Worm (Caenorhabditis elegans) whole organism, L2 larva: ENCODE results near the gene abu-5.

Source experiments
- aly-2 ChIP-seq: fragments of 150-350 bp; optimal IDR thresholded peaks from 2 replicates; lab custom pipeline; 2014; ENCODE audit warnings: missing biosample characterization, missing genetic modification characterization
- egl-27 ChIP-seq: sonication (generic microtip); optimal IDR thresholded peaks from 3 replicates; lab custom pipeline; 2017; ENCODE audit warnings: missing biosample characterization, missing genetic modification reagents, missing genetic modification characterization
- lin-13 ChIP-seq: fragments of 150-350 bp; optimal IDR thresholded peaks from 2 replicates; lab custom pipeline; 2014; ENCODE audit warnings: missing biosample characterization, missing genetic modification reagents, missing genetic modification characterization
- sem-4 ChIP-seq: fragments of 150-350 bp; optimal IDR thresholded peaks from 2 replicates; lab custom pipeline; 2014; ENCODE audit warnings: missing biosample characterization, missing genetic modification reagents, missing genetic modification characterization
- skn-1 ChIP-seq: sonication (generic microtip); optimal IDR thresholded peaks from 2 replicates; lab custom pipeline; 2017; ENCODE audit warnings: missing biosample characterization, missing genetic modification characterization
- snpc-4 ChIP-seq: fragments of 150-350 bp; optimal IDR thresholded peaks from 2 replicates; lab custom pipeline; 2014; ENCODE audit warnings: missing biosample characterization, missing genetic modification characterization

DNA sequence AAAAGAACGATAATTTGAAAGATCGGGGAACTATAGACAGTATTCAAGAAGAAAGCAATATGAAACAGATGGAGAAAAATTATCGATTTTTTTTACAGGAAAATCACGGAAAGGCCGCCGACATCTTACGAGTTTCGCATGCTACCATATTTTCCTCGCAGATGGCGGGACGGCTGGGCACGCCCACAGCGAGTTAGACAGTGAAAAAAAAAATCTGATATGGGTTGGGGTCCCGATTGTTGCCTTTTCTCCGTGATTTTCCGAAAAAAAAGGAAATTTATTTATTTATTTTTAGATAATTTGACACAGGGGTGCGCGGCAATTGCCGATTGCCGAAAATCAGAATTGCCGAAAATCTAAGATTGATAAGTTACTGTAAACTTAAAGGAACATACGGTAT, 35.7 kb upstream of the abu-5 start:
- TF ChIP-seq sem-4 (tag; lab: Kevin White, UChicago), result no peak
- no peak for TF ChIP-seq lin-13 (GFP tag; lab: Kevin White, UChicago)
- TF ChIP-seq snpc-4, result no peak
- no peak for TF ChIP-seq aly-2
- TF ChIP-seq egl-27 (tag; lab: Kevin White, UChicago), result no peak
- no peak for TF ChIP-seq skn-1
